Worm (Caenorhabditis elegans) whole organism, L1 larva: ENCODE measurements around the gene alg-3.
A peak's percentile ranks its signal among the peaks of the same experiment; 100 is the strongest.

Source experiments
- C16A3.4 ChIP-seq: fragments of 150-350 bp; optimal IDR thresholded peaks from 2 replicates; lab custom pipeline; 2014; ENCODE audit warnings: missing biosample characterization, missing genetic modification characterization
- Y116A8C.19 ChIP-seq: sonication (generic microtip); optimal IDR thresholded peaks from 2 replicates; lab custom pipeline; 2016; ENCODE audit warnings: missing compliant biosample characterization, missing genetic modification characterization, borderline replicate concordance
- aha-1 ChIP-seq: fragments of 150-350 bp; optimal IDR thresholded peaks from 2 replicates; lab custom pipeline; 2014; ENCODE audit warnings: missing biosample characterization, missing genetic modification characterization
- blmp-1 ChIP-seq: fragments of 150-350 bp; optimal IDR thresholded peaks from 2 replicates; lab custom pipeline; 2014; ENCODE audit warnings: missing biosample characterization, missing genetic modification characterization
- ceh-90 ChIP-seq: sonication (generic microtip); optimal IDR thresholded peaks from 2 replicates; lab custom pipeline; 2016; ENCODE audit warnings: missing genetic modification characterization, missing compliant biosample characterization
- ces-1 ChIP-seq: fragments of 150-350 bp; optimal IDR thresholded peaks from 2 replicates; lab custom pipeline; 2014; ENCODE audit warnings: missing biosample characterization, missing genetic modification reagents, missing genetic modification characterization
- dpl-1 ChIP-seq, 3 experiments: fragments of 150-350 bp in 2 of 3; sonication (generic microtip) in 1 of 3; optimal IDR thresholded peaks; 2 replicates each; lab custom pipeline; 2014 to 2017; ENCODE audit warnings: missing biosample characterization in 3 of 3, missing genetic modification characterization in 3 of 3, missing genetic modification reagents in 3 of 3
- efl-1 ChIP-seq, 4 experiments: fragments of 150-350 bp; optimal IDR thresholded peaks in 3 of 4; peaks in 1 of 4; 1 replicate in 1 of 4; 2 replicates in 3 of 4; lab custom pipeline; 2014; ENCODE audit warnings: missing biosample characterization in 2 of 4, missing genetic modification characterization in 2 of 4, missing genetic modification reagents in 2 of 4
- egl-13 ChIP-seq: sonication (generic microtip); optimal IDR thresholded peaks from 2 replicates; lab custom pipeline; 2016; ENCODE audit warnings: missing genotype, missing genetic modification reagents, missing genetic modification characterization, missing compliant biosample characterization
- fkh-10 ChIP-seq: sonication (generic microtip); optimal IDR thresholded peaks from 2 replicates; lab custom pipeline; 2017; ENCODE audit warnings: missing biosample characterization, missing genetic modification reagents, missing genetic modification characterization
- fos-1 ChIP-seq: fragments of 150-350 bp; optimal IDR thresholded peaks from 2 replicates; lab custom pipeline; 2014; ENCODE audit warnings: missing biosample characterization, missing genetic modification characterization
- grh-1 ChIP-seq: fragments of 200-800 bp; sonication (Bioruptor generic); IDR thresholded peaks from 2 replicates; pipeline ENCODE4 v1.3.6; 2022; ENCODE audit warnings: missing genetic modification reagents, missing genetic modification characterization, missing compliant biosample characterization
- hlh-17 ChIP-seq: fragments of 200-800 bp; sonication (Bioruptor generic); optimal IDR thresholded peaks from 2 replicates; lab custom pipeline; 2018; ENCODE audit warnings: missing genetic modification characterization, mild to moderate bottlenecking, missing compliant biosample characterization, moderate library complexity, borderline replicate concordance
- lin-35 ChIP-seq, 2 experiments: fragments of 150-350 bp; optimal IDR thresholded peaks; 2 replicates each; lab custom pipeline; 2014; ENCODE audit warnings: missing biosample characterization in 2 of 2, missing genetic modification characterization in 2 of 2, missing genetic modification reagents in 2 of 2
- lsy-2 ChIP-seq, 2 experiments: fragments of 150-350 bp; optimal IDR thresholded peaks; 2 replicates each; lab custom pipeline; 2014; ENCODE audit warnings: missing biosample characterization in 2 of 2, missing genetic modification characterization in 2 of 2
- mdl-1 ChIP-seq, 2 experiments: fragments of 150-350 bp; optimal IDR thresholded peaks; 2 replicates each; lab custom pipeline; 2014 to 2017; ENCODE audit warnings: missing biosample characterization in 2 of 2, missing genetic modification characterization in 2 of 2, inconsistent platforms in 1 of 2
- mef-2 ChIP-seq: fragments of 150-350 bp; optimal IDR thresholded peaks from 2 replicates; lab custom pipeline; 2014; ENCODE audit warnings: missing biosample characterization, missing genetic modification characterization
- mep-1 ChIP-seq: fragments of 150-350 bp; optimal IDR thresholded peaks from 2 replicates; lab custom pipeline; 2014; ENCODE audit warnings: missing biosample characterization, missing genetic modification characterization
- nhr-28 ChIP-seq: fragments of 150-350 bp; optimal IDR thresholded peaks from 2 replicates; lab custom pipeline; 2014; ENCODE audit warnings: missing biosample characterization, missing genetic modification characterization
- nhr-71 ChIP-seq: sonication (generic microtip); optimal IDR thresholded peaks from 2 replicates; lab custom pipeline; 2016; ENCODE audit warnings: mild to moderate bottlenecking, missing genetic modification characterization, moderate library complexity, missing compliant biosample characterization
- nhr-76 ChIP-seq: sonication (generic microtip); optimal IDR thresholded peaks from 2 replicates; lab custom pipeline; 2017; ENCODE audit warnings: missing biosample characterization, missing genetic modification characterization
- nhr-77 ChIP-seq: fragments of 150-350 bp; optimal IDR thresholded peaks from 2 replicates; lab custom pipeline; 2014; ENCODE audit warnings: missing biosample characterization, missing genetic modification characterization
- nhr-85 ChIP-seq: sonication (generic microtip); peaks from one replicate; lab custom pipeline; 2016; ENCODE audit warnings: missing genetic modification characterization, inconsistent platforms, missing compliant biosample characterization
- pax-3 ChIP-seq: fragments of 200-800 bp; sonication (Bioruptor generic); optimal IDR thresholded peaks from 2 replicates; lab custom pipeline; 2018; ENCODE audit warnings: mild to moderate bottlenecking, missing genetic modification characterization, moderate library complexity, missing compliant biosample characterization
- pqm-1 ChIP-seq: sonication (generic microtip); optimal IDR thresholded peaks from 3 replicates; lab custom pipeline; 2017; ENCODE audit warnings: missing biosample characterization, missing genetic modification characterization
- rnt-1 ChIP-seq: sonication (generic microtip); optimal IDR thresholded peaks from 2 replicates; lab custom pipeline; 2016; ENCODE audit warnings: mild to moderate bottlenecking, missing genetic modification characterization, moderate library complexity, missing compliant biosample characterization
- skn-1 ChIP-seq: fragments of 150-350 bp; optimal IDR thresholded peaks from 2 replicates; lab custom pipeline; 2014; ENCODE audit warnings: missing biosample characterization, missing genetic modification characterization
- snpc-4 ChIP-seq: fragments of 150-350 bp; optimal IDR thresholded peaks from 2 replicates; lab custom pipeline; 2014; ENCODE audit warnings: missing biosample characterization, missing genetic modification characterization
- snu-23 ChIP-seq: sonication (generic microtip); optimal IDR thresholded peaks from 2 replicates; lab custom pipeline; 2016; ENCODE audit warnings: missing genetic modification characterization, missing compliant biosample characterization
- sox-4 ChIP-seq: sonication (generic microtip); optimal IDR thresholded peaks from 2 replicates; lab custom pipeline; 2016; ENCODE audit warnings: missing genetic modification characterization, missing compliant biosample characterization
- sptf-1 ChIP-seq: fragments of 150-350 bp; optimal IDR thresholded peaks from 2 replicates; lab custom pipeline; 2014; ENCODE audit warnings: missing biosample characterization, missing genetic modification characterization
- sup-37 ChIP-seq: fragments of 200-800 bp; sonication (Bioruptor generic); optimal IDR thresholded peaks from 2 replicates; lab custom pipeline; 2018; ENCODE audit warnings: mild to moderate bottlenecking, missing genetic modification characterization, missing compliant biosample characterization
- tlp-1 ChIP-seq: fragments of 150-350 bp; optimal IDR thresholded peaks from 2 replicates; lab custom pipeline; 2014; ENCODE audit warnings: missing biosample characterization, missing genetic modification characterization
- unc-98 ChIP-seq: fragments of 200-800 bp; sonication (Bioruptor generic); IDR thresholded peaks from 2 replicates; pipeline ENCODE4 v1.3.6; 2022; ENCODE audit warnings: missing genetic modification characterization, missing compliant biosample characterization
- vab-15 ChIP-seq: sonication (generic microtip); optimal IDR thresholded peaks from 2 replicates; lab custom pipeline; 2017; ENCODE audit warnings: missing genotype, mild to moderate bottlenecking, missing genetic modification characterization, missing compliant biosample characterization
- zag-1 ChIP-seq: fragments of 150-350 bp; optimal IDR thresholded peaks from 2 replicates; lab custom pipeline; 2014; ENCODE audit warnings: missing biosample characterization, missing genetic modification characterization
- zip-4 ChIP-seq: fragments of 200-800 bp; sonication (Bioruptor generic); optimal IDR thresholded peaks from 2 replicates; lab custom pipeline; 2018; ENCODE audit warnings: mild to moderate bottlenecking, missing genetic modification characterization, moderate library complexity, missing compliant biosample characterization

Gene alg-3

DNA sequence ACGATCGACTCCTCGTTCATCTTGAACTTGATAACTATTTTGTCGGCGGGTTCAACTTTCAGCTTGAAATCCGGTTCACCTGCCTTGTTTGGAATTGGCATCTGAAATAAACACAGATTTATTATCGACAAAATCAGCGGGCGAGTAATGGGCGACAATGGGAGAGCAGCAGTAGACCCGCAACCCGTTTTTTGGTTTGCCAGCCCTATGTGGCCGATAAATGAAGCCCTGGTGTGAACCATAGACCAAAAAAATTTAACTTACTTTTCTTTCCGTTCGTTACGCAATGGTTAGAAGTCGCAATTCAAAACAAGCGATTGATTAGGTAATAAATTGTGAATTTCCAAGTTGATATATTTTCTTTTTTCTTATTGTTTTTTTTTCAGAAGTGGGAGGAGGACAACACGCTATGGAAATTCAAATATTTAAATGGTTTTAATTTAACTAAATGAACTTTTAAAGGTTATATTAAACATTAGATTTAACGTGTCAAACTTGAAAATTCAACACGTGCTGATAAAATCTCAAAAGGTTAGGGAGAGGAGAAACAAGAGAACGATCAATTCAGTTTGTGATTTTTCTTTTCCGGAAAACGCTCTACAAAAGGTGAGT is at the start of gene alg-3, which contains the start of gene T22B3.3:
alg-3 (plus strand) TSS at position 562 of the 612 bp plus-strand sequence.
T22B3.3 (minus strand) TSS at position 101 of the 612 bp plus-strand sequence.
- TF ChIP-seq grh-1 (GFP tag; lab: Robert Waterston, UW) = no peak
- TF ChIP-seq egl-13 (tag; lab: Kevin White, UChicago) = no peak
- no peak for TF ChIP-seq tlp-1
- TF ChIP-seq fkh-10 = no peak
- TF ChIP-seq mep-1 = no peak
- no peak for TF ChIP-seq zag-1
- TF ChIP-seq C16A3.4 (tag; lab: Kevin White, UChicago) = no peak
- no peak for TF ChIP-seq snu-23 (GFP tag; lab: Kevin White, UChicago)
- no peak for TF ChIP-seq nhr-28 (tag; lab: Kevin White, UChicago)
- TF ChIP-seq lsy-2 (tag; optimal IDR thresholded peaks at IDR 0.05; lab: Kevin White, UChicago) = no peak
- no peak for TF ChIP-seq mef-2 (tag; lab: Kevin White, UChicago)
- TF ChIP-seq efl-1 (optimal IDR thresholded peaks at IDR 0.05; lab: Kevin White, UChicago) = no peak
- no peak for TF ChIP-seq efl-1 (GFP tag; optimal IDR thresholded peaks at IDR 0.05 in 1 of 2; lab: Kevin White, UChicago)
- no peak for TF ChIP-seq pax-3 (tag; lab: Kevin White, UChicago)
- TF ChIP-seq sox-4 = no peak
- TF ChIP-seq ceh-90 (tag; lab: Kevin White, UChicago) = no peak
- TF ChIP-seq Y116A8C.19 (tag; lab: Kevin White, UChicago) = no peak
- TF ChIP-seq rnt-1 = no peak

ce11 chrIV:11655370-11655769 is 48.7 kb upstream of the alg-3 start, which contains the start of gene ent-1:
Gene ent-1, minus strand, starts transcription at chrIV:11655470.
- TF ChIP-seq pqm-1 (tag; lab: Kevin White, UChicago) = no peak
- TF ChIP-seq nhr-77 (tag; lab: Kevin White, UChicago) = no peak
- TF ChIP-seq lsy-2 (tag; optimal IDR thresholded peaks at IDR 0.05; lab: Kevin White, UChicago) = peak in 1 of 2 experiments; percentile 26
- no peak for TF ChIP-seq sptf-1 (tag; lab: Kevin White, UChicago)
- TF ChIP-seq, all 84 proteins: peak for 1

DNA sequence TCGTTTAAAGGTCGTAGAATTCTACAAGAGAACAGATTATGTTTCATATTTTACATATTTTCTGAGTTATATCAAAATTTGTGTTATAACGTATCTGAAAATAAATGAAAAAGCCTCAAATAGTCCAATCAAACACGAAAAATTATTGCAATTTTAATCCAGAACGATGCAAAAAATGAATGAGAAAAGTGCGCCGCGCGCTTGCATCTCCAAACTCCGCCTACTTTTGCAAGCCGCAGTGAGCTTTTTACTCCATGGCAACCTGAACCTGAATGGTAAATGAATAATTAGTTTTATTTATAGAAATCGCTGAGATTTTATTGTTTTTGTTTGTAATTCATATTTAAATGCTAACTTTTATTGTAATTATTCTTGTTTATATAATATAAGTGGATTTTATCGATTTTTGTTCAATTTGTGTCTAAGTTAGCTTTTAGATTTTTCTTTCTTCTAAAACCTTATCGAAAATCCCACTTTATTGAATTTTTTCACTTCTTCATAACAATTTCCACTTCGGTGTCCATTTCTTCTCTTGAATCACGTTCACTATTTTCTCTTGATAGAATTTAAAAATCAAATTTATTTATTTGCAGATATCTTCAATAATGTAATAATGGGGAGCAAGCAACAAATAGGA is 47.8 kb upstream of the alg-3 start, which contains the start of gene ZK809.5:
ZK809.5 (plus strand) TSS at position 587 of the 637 bp plus-strand sequence.
- TF ChIP-seq skn-1 (tag; lab: Kevin White, UChicago) (peak; percentile 13), dpl-1 (GFP tag; optimal IDR thresholded peaks at IDR 0.05; lab: Kevin White, UChicago) (peak in 1 of 3 experiments; percentile 20), efl-1 (optimal IDR thresholded peaks at IDR 0.05; lab: Kevin White, UChicago) (no peak), efl-1 (GFP tag; optimal IDR thresholded peaks at IDR 0.05 in 1 of 2; lab: Kevin White, UChicago) (peak in 1 of 2 experiments; percentile 72), lin-35 (GFP tag; optimal IDR thresholded peaks at IDR 0.05; lab: Kevin White, UChicago) (peak in 1 of 2 experiments; percentile 10), mdl-1 (tag; optimal IDR thresholded peaks at IDR 0.05; lab: Kevin White, UChicago) (no peak), nhr-76 (tag; lab: Kevin White, UChicago) (no peak), zag-1 (no peak), ces-1 (GFP tag; lab: Kevin White, UChicago) (no peak), nhr-85 (tag; lab: Kevin White, UChicago) (no peak), nhr-71 (tag; lab: Kevin White, UChicago) (peak; percentile 0), blmp-1 (peak; percentile 24), lsy-2 (tag; optimal IDR thresholded peaks at IDR 0.05; lab: Kevin White, UChicago) (peak in 1 of 2 experiments; percentile 41), hlh-17 (GFP tag; lab: Kevin White, UChicago) (no peak)
- TF ChIP-seq, all 84 proteins: peak for 7

DNA sequence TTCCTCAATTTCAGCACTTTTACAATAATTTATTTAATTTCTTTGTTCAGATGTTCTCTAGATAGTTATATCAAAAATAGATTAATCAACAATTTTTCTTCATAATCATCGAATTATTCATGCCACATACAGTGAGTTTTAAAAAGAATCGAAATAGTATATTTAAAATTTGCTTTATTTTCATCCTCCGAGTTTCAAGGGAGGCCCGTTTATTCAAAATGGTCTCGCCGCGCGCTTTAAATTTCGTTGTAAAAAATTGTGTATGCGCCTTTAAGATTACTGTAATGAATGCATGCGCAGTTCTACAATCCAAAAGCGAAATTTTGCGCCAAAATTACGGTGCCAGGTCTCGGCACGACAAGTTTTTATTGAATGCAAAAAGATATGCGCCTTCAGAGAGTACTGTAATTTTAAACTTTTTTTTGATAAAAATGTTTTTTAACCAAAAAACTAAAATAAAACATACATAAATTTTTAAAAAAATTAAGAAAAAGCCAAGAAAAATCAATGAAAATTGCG is 44.2 kb upstream of the alg-3 start, which contains the start of gene ZK792.1:
ZK792.1 (plus strand) TSS at position 51 of the 519 bp plus-strand sequence.
- TF ChIP-seq nhr-85 (tag; lab: Kevin White, UChicago) (no peak), pax-3 (tag; lab: Kevin White, UChicago) (no peak), fos-1 (tag; lab: Kevin White, UChicago) (no peak), vab-15 (tag; lab: Kevin White, UChicago) (no peak), snpc-4 (no peak), sup-37 (no peak), pqm-1 (tag; lab: Kevin White, UChicago) (no peak), unc-98 (no peak), zip-4 (no peak), aha-1 (tag; lab: Kevin White, UChicago) (no peak)
- TF ChIP-seq, all 84 proteins: peak for 0
